Worm (Caenorhabditis elegans): Measurements from ENCODE around the gene srh-63.

- no peak for TF ChIP-seq hmg-4 (GFP tag; optimal IDR thresholded peaks at IDR 0.05)
- no peak for TF ChIP-seq B0310.2 (tag; optimal IDR thresholded peaks at IDR 0.05)
- no peak for TF ChIP-seq ama-1 (optimal IDR thresholded peaks at IDR 0.05)
- no peak for TF ChIP-seq ceh-36 (tag; optimal IDR thresholded peaks at IDR 0.05)
- no peak for TF ChIP-seq sea-1 (GFP tag; conservative IDR thresholded peaks at IDR 0.05)
- no peak for TF ChIP-seq ets-7 (tag; optimal IDR thresholded peaks at IDR 0.05)
- TF ChIP-seq hnd-1 (tag; optimal IDR thresholded peaks at IDR 0.05), result no peak
Measured at ce11 chrIV:14506995-14507394, 16.7 kb upstream of the srh-63 start.
